Worm (Caenorhabditis elegans) whole organism, late embryonic: ENCODE measurements around the gene W03D2.9.

Source experiments
- ama-1 ChIP-seq: fragments of 150-350 bp; optimal IDR thresholded peaks from 2 replicates; lab custom pipeline; 2014
- ceh-2 ChIP-seq: sonication (generic microtip); optimal IDR thresholded peaks from 2 replicates; lab custom pipeline; 2016; ENCODE audit warnings: missing genotype, missing genetic modification characterization, missing compliant biosample characterization
- dmd-4 ChIP-seq: sonication (generic microtip); optimal IDR thresholded peaks from 2 replicates; lab custom pipeline; 2016; ENCODE audit warnings: borderline replicate concordance, missing genetic modification characterization, missing compliant biosample characterization
- unc-55 ChIP-seq: sonication (generic microtip); optimal IDR thresholded peaks from 2 replicates; lab custom pipeline; 2017; ENCODE audit warnings: missing biosample characterization, missing genetic modification reagents, missing genetic modification characterization

DNA sequence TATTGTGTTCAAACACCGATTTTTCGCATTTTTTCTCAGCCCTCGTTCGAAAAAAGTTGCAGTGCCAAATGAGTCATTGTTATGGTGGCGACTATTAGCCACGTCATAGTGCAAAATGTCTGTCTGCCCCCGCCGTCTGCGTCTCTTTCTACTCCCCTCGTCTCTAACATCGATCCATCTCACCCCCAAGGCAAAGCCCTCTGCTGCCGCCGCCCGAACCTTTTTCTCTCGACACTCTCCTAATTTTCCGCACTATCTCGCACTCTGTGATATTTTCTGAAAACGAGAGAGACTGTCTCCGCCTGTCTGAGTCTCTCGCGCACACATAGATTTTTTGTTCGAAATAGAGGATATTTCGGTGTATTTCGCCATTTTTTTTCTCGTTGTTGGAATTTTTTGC is 18.6 kb upstream of the W03D2.9 start:
- TF ChIP-seq dmd-4 (tag; lab: Kevin White, UChicago): no peak
- TF ChIP-seq unc-55: peak; percentile 8
- peak; percentile 17 for TF ChIP-seq ceh-2
- no peak for TF ChIP-seq ama-1 (lab: Kevin White, UChicago)
